Fruit fly (Drosophila melanogaster) whole organism, embryonic: ENCODE results near the gene CG14515.

Experiments used
- Atf-2 ChIP-seq: fragments of 200-800 bp; sonication (Bioruptor generic); optimal IDR thresholded peaks from 2 replicates; lab custom pipeline; 2016; ENCODE audit warnings: missing biosample characterization, missing genetic modification characterization
- Bteb2 ChIP-seq: fragments of 200-800 bp; sonication (Bioruptor generic); optimal IDR thresholded peaks from 2 replicates; lab custom pipeline; 2016; ENCODE audit warnings: missing biosample characterization, missing genetic modification characterization
- CG10366 ChIP-seq: fragments of 200-800 bp; sonication (Bioruptor generic); IDR thresholded peaks from 2 replicates; pipeline ENCODE4 v1.3.6; 2022; ENCODE audit warnings: missing biosample characterization, missing genetic modification characterization
- CG10959 ChIP-seq: fragments of 200-800 bp; sonication (Bioruptor generic); IDR thresholded peaks from 2 replicates; pipeline ENCODE4 v1.3.6; 2022; ENCODE audit warnings: missing biosample characterization, missing genetic modification characterization
- CG11504 ChIP-seq: fragments of 200-800 bp; sonication (Bioruptor generic); optimal IDR thresholded peaks from 3 replicates; lab custom pipeline; 2019; ENCODE audit warnings: missing biosample characterization, mild to moderate bottlenecking, missing genetic modification characterization, moderate library complexity
- CG11723 ChIP-seq: fragments of 200-800 bp; sonication (Bioruptor generic); optimal IDR thresholded peaks from 2 replicates; lab custom pipeline; 2017; ENCODE audit warnings: missing biosample characterization, mild to moderate bottlenecking, missing genetic modification characterization
- CG13894 ChIP-seq: fragments of 200-800 bp; sonication (Bioruptor generic); optimal IDR thresholded peaks from 3 replicates; lab custom pipeline; 2018; ENCODE audit warnings: missing biosample characterization, mild to moderate bottlenecking, missing genetic modification characterization, moderate library complexity
- CG14441 ChIP-seq: fragments of 200-800 bp; sonication (Bioruptor generic); IDR thresholded peaks from 2 replicates; pipeline ENCODE4 v1.3.6; 2022; ENCODE audit warnings: missing biosample characterization, missing genetic modification characterization
- CG15601 ChIP-seq: fragments of 200-800 bp; sonication (Bioruptor generic); optimal IDR thresholded peaks from 3 replicates; lab custom pipeline; 2019; ENCODE audit warnings: missing biosample characterization, mild to moderate bottlenecking, missing genetic modification characterization, moderate library complexity
- CG16779 ChIP-seq: fragments of 200-800 bp; sonication (Bioruptor generic); IDR thresholded peaks from 2 replicates; pipeline ENCODE4 v1.3.6; 2022; ENCODE audit warnings: missing biosample characterization, missing genetic modification characterization
- CG16813 ChIP-seq: fragments of 200-800 bp; sonication (Bioruptor generic); IDR thresholded peaks from 3 replicates; pipeline ENCODE4 v1.3.6; 2022; ENCODE audit warnings: missing biosample characterization, missing genetic modification characterization; ENCODE audit not compliant: partially characterized antibody
- CG17328 ChIP-seq: fragments of 200-800 bp; sonication (Bioruptor generic); IDR thresholded peaks from 2 replicates; pipeline ENCODE4 v1.3.6; 2022; ENCODE audit warnings: missing biosample characterization, missing genetic modification characterization
- CG18011 ChIP-seq: fragments of 200-800 bp; sonication (Bioruptor generic); optimal IDR thresholded peaks from 2 replicates; lab custom pipeline; 2017; ENCODE audit warnings: missing biosample characterization, missing genetic modification characterization, mild to moderate bottlenecking, moderate library complexity, missing genotype
- CG2889 ChIP-seq: fragments of 200-800 bp; sonication (Bioruptor generic); IDR thresholded peaks from 3 replicates; pipeline ENCODE4 v1.3.6; 2022; ENCODE audit warnings: missing biosample characterization, missing genetic modification characterization
- CG32772 ChIP-seq: fragments of 200-800 bp; sonication (Bioruptor generic); IDR thresholded peaks from 2 replicates; pipeline ENCODE4 v1.3.6; 2022; ENCODE audit warnings: missing biosample characterization, missing genetic modification characterization
- CG4617 ChIP-seq: fragments of 200-800 bp; sonication (Bioruptor generic); optimal IDR thresholded peaks from 3 replicates; lab custom pipeline; 2016; ENCODE audit warnings: missing biosample characterization, missing genetic modification characterization, borderline replicate concordance
- CG4707 ChIP-seq: fragments of 200-800 bp; sonication (Bioruptor generic); optimal IDR thresholded peaks from 2 replicates; lab custom pipeline; 2018; ENCODE audit warnings: missing biosample characterization, mild to moderate bottlenecking, missing genetic modification characterization, moderate library complexity
- CG6683 ChIP-seq: fragments of 200-800 bp; sonication (Bioruptor generic); optimal IDR thresholded peaks from 2 replicates; lab custom pipeline; 2017; ENCODE audit warnings: missing biosample characterization, mild to moderate bottlenecking, missing genetic modification characterization, missing genetic modification reagents
- CG7556 ChIP-seq: fragments of 200-800 bp; sonication (Bioruptor generic); optimal IDR thresholded peaks from 2 replicates; lab custom pipeline; 2017; ENCODE audit warnings: missing biosample characterization, mild to moderate bottlenecking, missing genetic modification characterization
- CG7839 ChIP-seq: fragments of 200-800 bp; sonication (Bioruptor generic); optimal IDR thresholded peaks from 3 replicates; lab custom pipeline; 2018; ENCODE audit warnings: missing biosample characterization, mild to moderate bottlenecking, missing genetic modification characterization, moderate library complexity
- CG8359 ChIP-seq: fragments of 200-800 bp; sonication (Bioruptor generic); optimal IDR thresholded peaks from 2 replicates; lab custom pipeline; 2017; ENCODE audit warnings: missing biosample characterization, mild to moderate bottlenecking, missing genetic modification characterization, borderline replicate concordance
- CG9932 ChIP-seq: fragments of 200-800 bp; sonication (Bioruptor generic); IDR thresholded peaks from 2 replicates; pipeline ENCODE4 v1.3.6; 2022; ENCODE audit warnings: missing biosample characterization, missing genetic modification characterization
- Chrac-16 ChIP-seq: fragments of 200-800 bp; sonication (Bioruptor generic); optimal IDR thresholded peaks from 3 replicates; lab custom pipeline; 2016; ENCODE audit warnings: missing biosample characterization, missing genetic modification characterization
- D ChIP-seq, 2 experiments: fragments of 200-800 bp in 1 of 2; fragments of >200 bp in 1 of 2; sonication (Bioruptor generic) in 1 of 2; optimal IDR thresholded peaks; 2 replicates in 1 of 2; 3 replicates in 1 of 2; lab custom pipeline; 2017; ENCODE audit warnings: mild to moderate bottlenecking in 1 of 2, missing biosample characterization in 1 of 2, missing genetic modification characterization in 1 of 2, missing genetic modification reagents in 1 of 2
- Dp ChIP-seq: fragments of 200-800 bp; sonication (Bioruptor generic); optimal IDR thresholded peaks from 2 replicates; lab custom pipeline; 2018; ENCODE audit warnings: missing biosample characterization, mild to moderate bottlenecking, missing genetic modification characterization, moderate library complexity
- E2f1 ChIP-seq: fragments of 200-800 bp; sonication (Bioruptor generic); IDR thresholded peaks from 2 replicates; pipeline ENCODE4 v1.3.6; 2022; ENCODE audit warnings: missing biosample characterization, missing genetic modification characterization
- Hey ChIP-seq: fragments of 200-800 bp; sonication (Bioruptor generic); optimal IDR thresholded peaks from 3 replicates; lab custom pipeline; 2018; ENCODE audit warnings: missing biosample characterization, mild to moderate bottlenecking, missing genetic modification characterization
- HmgZ ChIP-seq: fragments of 200-800 bp; sonication (Bioruptor generic); optimal IDR thresholded peaks from 2 replicates; lab custom pipeline; 2018; ENCODE audit warnings: missing biosample characterization, mild to moderate bottlenecking, missing genetic modification characterization
- Med ChIP-seq: fragments of 200-800 bp; sonication (Bioruptor generic); peaks from one replicate; lab custom pipeline; 2016; ENCODE audit warnings: missing biosample characterization, missing genetic modification characterization, mild to moderate bottlenecking, inconsistent platforms, moderate library complexity
- NC2α ChIP-seq: fragments of 200-800 bp; sonication (Bioruptor generic); optimal IDR thresholded peaks from 2 replicates; lab custom pipeline; 2016; ENCODE audit warnings: missing biosample characterization, missing genetic modification characterization
- Ravus ChIP-seq: fragments of 200-800 bp; sonication (Bioruptor generic); IDR thresholded peaks from 2 replicates; pipeline ENCODE4 v1.3.6; 2022; ENCODE audit warnings: missing biosample characterization, missing genetic modification characterization
- Rx ChIP-seq: fragments of 200-800 bp; sonication (Bioruptor generic); IDR thresholded peaks from 2 replicates; pipeline ENCODE4 v1.3.6; 2022; ENCODE audit warnings: missing biosample characterization, missing genetic modification characterization
- TFAM ChIP-seq: fragments of 200-800 bp; sonication (Bioruptor generic); optimal IDR thresholded peaks from 2 replicates; lab custom pipeline; 2017; ENCODE audit warnings: missing biosample characterization, missing genetic modification characterization, inconsistent platforms
- Taf1 ChIP-seq: fragments of 200-800 bp; sonication (Bioruptor generic); IDR thresholded peaks from 2 replicates; pipeline ENCODE4 v1.3.6; 2022; ENCODE audit warnings: missing biosample characterization, missing genetic modification characterization
- ara ChIP-seq: fragments of 200-800 bp; sonication (Bioruptor generic); IDR thresholded peaks from 2 replicates; pipeline ENCODE4 v1.3.6; 2022; ENCODE audit warnings: missing biosample characterization, missing genetic modification characterization
- ato ChIP-seq: fragments of 200-800 bp; sonication (Bioruptor generic); IDR thresholded peaks from 2 replicates; pipeline ENCODE4 v1.3.6; 2022; ENCODE audit warnings: missing biosample characterization, missing genetic modification characterization; ENCODE audit not compliant: partially characterized antibody
- bowl ChIP-seq: fragments of 200-800 bp; sonication (Bioruptor generic); IDR thresholded peaks from 2 replicates; pipeline ENCODE4 v1.3.6; 2022; ENCODE audit warnings: missing biosample characterization, missing genetic modification characterization
- br ChIP-seq: fragments of >200 bp; optimal IDR thresholded peaks from 2 replicates; lab custom pipeline; 2017
- cg ChIP-seq: fragments of 200-800 bp; sonication (Bioruptor generic); optimal IDR thresholded peaks from 3 replicates; lab custom pipeline; 2019; ENCODE audit warnings: missing biosample characterization, mild to moderate bottlenecking, missing genetic modification characterization, moderate library complexity
- crp ChIP-seq, 2 experiments: fragments of 200-800 bp; sonication (Bioruptor generic); optimal IDR thresholded peaks; 2 replicates in 1 of 2; 3 replicates in 1 of 2; lab custom pipeline; 2017; ENCODE audit warnings: missing biosample characterization in 2 of 2, missing genetic modification characterization in 2 of 2, mild to moderate bottlenecking in 1 of 2, moderate library complexity in 1 of 2
- dysf ChIP-seq: fragments of 200-800 bp; sonication (Bioruptor generic); IDR thresholded peaks from 3 replicates; pipeline ENCODE4 v1.3.6; 2022; ENCODE audit warnings: missing biosample characterization, missing genetic modification characterization
- ems ChIP-seq: fragments of 200-800 bp; sonication (Bioruptor generic); optimal IDR thresholded peaks from 3 replicates; lab custom pipeline; 2016; ENCODE audit warnings: missing biosample characterization, missing genetic modification characterization
- gce ChIP-seq: fragments of 200-800 bp; sonication (Bioruptor generic); IDR thresholded peaks from 3 replicates; pipeline ENCODE4 v1.3.6; 2022; ENCODE audit warnings: missing biosample characterization, missing genetic modification characterization
- kay ChIP-seq: fragments of 200-800 bp; sonication (Bioruptor generic); optimal IDR thresholded peaks from 2 replicates; lab custom pipeline; 2016; ENCODE audit warnings: missing biosample characterization, missing genetic modification characterization
- knrl ChIP-seq: fragments of 200-800 bp; sonication (Bioruptor generic); IDR thresholded peaks from 3 replicates; pipeline ENCODE4 v1.3.6; 2022; ENCODE audit warnings: missing biosample characterization, missing genetic modification characterization; ENCODE audit not compliant: partially characterized antibody
- otp ChIP-seq: fragments of 200-800 bp; sonication (Bioruptor generic); IDR thresholded peaks from 3 replicates; pipeline ENCODE4, ENCODE4 v1.3.6; 2022; ENCODE audit warnings: missing biosample characterization, missing genetic modification characterization
- rib ChIP-seq: fragments of 200-800 bp; sonication (Bioruptor generic); IDR thresholded peaks from 2 replicates; pipeline ENCODE4 v1.3.6; 2022; ENCODE audit warnings: missing biosample characterization, missing genetic modification characterization
- sc ChIP-seq, 3 experiments: fragments of >200 bp in 2 of 3; fragments of 200-800 bp in 1 of 3; sonication (Bioruptor generic) in 1 of 3; optimal IDR thresholded peaks; 2 replicates in 2 of 3; 3 replicates in 1 of 3; lab custom pipeline; 2017; ENCODE audit warnings: mild to moderate bottlenecking in 1 of 3, missing biosample characterization in 1 of 3, missing genetic modification characterization in 1 of 3, missing genetic modification reagents in 1 of 3
- tap ChIP-seq: fragments of 200-800 bp; optimal IDR thresholded peaks from 3 replicates; lab custom pipeline; 2019; ENCODE audit warnings: missing biosample characterization, mild to moderate bottlenecking, missing genetic modification characterization, moderate library complexity
- usp ChIP-seq: fragments of >200 bp; optimal IDR thresholded peaks from 2 replicates; lab custom pipeline; 2017; ENCODE audit warnings: missing biosample characterization, missing genetic modification characterization

CG14515 gene

DNA sequence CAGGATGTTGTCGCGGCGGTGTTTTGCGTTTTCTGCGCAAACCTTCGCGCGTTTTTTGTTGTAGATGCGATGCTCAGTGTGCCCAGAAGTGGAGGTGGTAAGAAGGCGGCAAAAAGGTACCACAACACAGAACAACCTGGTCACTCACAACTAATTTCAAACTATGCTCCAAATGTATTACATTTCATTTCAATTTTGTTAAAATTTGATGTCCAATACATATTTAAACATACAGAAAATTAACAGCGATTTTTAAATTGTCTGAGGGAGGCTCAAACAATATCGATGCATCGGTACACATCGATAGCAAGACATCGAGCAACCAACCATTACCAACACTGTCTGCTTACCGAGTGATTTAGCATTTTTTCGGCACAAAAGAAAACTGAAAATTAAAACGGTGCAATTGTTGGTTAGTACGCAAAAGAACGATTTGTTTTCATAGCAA is 44.1 kb upstream of the CG14515 start, which contains the start of the genes Slbp and Rpn2 (continued):
- no peak for TF ChIP-seq CG32772
- no peak for TF ChIP-seq rib (GFP tag; lab: Robert Waterston, UW)
- TF ChIP-seq CG11504 (tag; lab: Kevin White, UChicago), result peak; percentile 51
- TF ChIP-seq CG9932 (GFP tag; lab: Robert Waterston, UW), result peak; percentile 74
- TF ChIP-seq CG13894 (tag; lab: Kevin White, UChicago), result no peak
- peak; percentile 15 for TF ChIP-seq Bteb2
- no peak for TF ChIP-seq br (lab: Kevin White, UChicago)
- TF ChIP-seq crp (GFP tag; optimal IDR thresholded peaks at IDR 0.05; lab: Kevin White, UChicago), result peak in 1 of 2 experiments; percentile 35
- peak; percentile 30 for TF ChIP-seq CG18011 (GFP tag; lab: Kevin White, UChicago)
- TF ChIP-seq Med (GFP tag; lab: Kevin White, UChicago), result peak; percentile 93
- no peak for TF ChIP-seq TFAM
- no peak for TF ChIP-seq CG10366 (GFP tag; lab: Robert Waterston, UW)
- peak; percentile 10 for TF ChIP-seq Chrac-16
- no peak for TF ChIP-seq D (optimal IDR thresholded peaks at IDR 0.05; lab: Kevin White, UChicago)
- no peak for TF ChIP-seq D (GFP tag; optimal IDR thresholded peaks at IDR 0.05; lab: Kevin White, UChicago)
- TF ChIP-seq CG16813, result peak; percentile 90
- TF ChIP-seq Taf1 (GFP tag; lab: Robert Waterston, UW), result no peak
- peak; percentile 16 for TF ChIP-seq Atf-2 (GFP tag; lab: Kevin White, UChicago)
- TF ChIP-seq Ravus (GFP tag; lab: Robert Waterston, UW), result no peak
- TF ChIP-seq Hey (tag; lab: Kevin White, UChicago), result no peak
- no peak for TF ChIP-seq CG10959
- peak; percentile 12 for TF ChIP-seq ems (GFP tag; lab: Kevin White, UChicago)
- TF ChIP-seq knrl (GFP tag; lab: Robert Waterston, UW), result peak; percentile 94
- TF ChIP-seq otp (GFP tag; lab: Robert Waterston, UW), result no peak
- peak; percentile 66 for TF ChIP-seq CG8359 (GFP tag; lab: Kevin White, UChicago)
- peak; percentile 74 for TF ChIP-seq Dp
- TF ChIP-seq CG4707 (GFP tag; lab: Kevin White, UChicago), result no peak
- TF ChIP-seq CG4617, result peak; percentile 89
- peak; percentile 74; the same call in 1 of the 2 replicates for TF ChIP-seq ato (GFP tag; lab: Robert Waterston, UW)
- TF ChIP-seq dysf (GFP tag; lab: Robert Waterston, UW), result 0 out of 3 replicates have a peak, but pooled peaks have one; percentile 13
- TF ChIP-seq bowl (GFP tag; lab: Robert Waterston, UW), result no peak
- no peak for TF ChIP-seq sc (optimal IDR thresholded peaks at IDR 0.05; lab: Kevin White, UChicago)
- no peak for TF ChIP-seq sc (GFP tag; optimal IDR thresholded peaks at IDR 0.05; lab: Kevin White, UChicago)
- TF ChIP-seq CG11723 (GFP tag; lab: Kevin White, UChicago), result no peak
- TF ChIP-seq E2f1 (GFP tag; lab: Robert Waterston, UW), result peak; percentile 56; the same call in 1 of the 2 replicates
- TF ChIP-seq Rx (GFP tag; lab: Robert Waterston, UW), result no peak
- TF ChIP-seq CG2889 (GFP tag; lab: Robert Waterston, UW), result no peak
- TF ChIP-seq usp (GFP tag; lab: Kevin White, UChicago), result no peak
- TF ChIP-seq CG7839 (tag; lab: Kevin White, UChicago), result no peak
- TF ChIP-seq cg, result no peak
- no peak for TF ChIP-seq CG14441 (GFP tag; lab: Robert Waterston, UW)
- TF ChIP-seq kay (GFP tag; lab: Kevin White, UChicago), result no peak
- TF ChIP-seq CG7556 (GFP tag; lab: Kevin White, UChicago), result peak; percentile 7
- TF ChIP-seq gce (GFP tag; lab: Robert Waterston, UW), result no peak
- no peak for TF ChIP-seq CG17328 (GFP tag; lab: Robert Waterston, UW)
- no peak for TF ChIP-seq ara (GFP tag; lab: Robert Waterston, UW)
- TF ChIP-seq CG6683 (GFP tag; lab: Kevin White, UChicago), result peak; percentile 37
- TF ChIP-seq CG16779 (GFP tag; lab: Robert Waterston, UW), result no peak
- peak; percentile 10 for TF ChIP-seq CG15601 (tag; lab: Kevin White, UChicago)
- TF ChIP-seq tap (tag; lab: Kevin White, UChicago), result no peak
- peak; percentile 88 for TF ChIP-seq HmgZ (tag; lab: Kevin White, UChicago)
- no peak for TF ChIP-seq NC2α
